Worm (Caenorhabditis elegans) whole organism, midembryonic: ENCODE data around the gene Y43B11AR.1.

Source experiments
- cog-1 ChIP-seq: sonication (generic microtip); optimal IDR thresholded peaks from 2 replicates; lab custom pipeline; 2016; ENCODE audit warnings: missing genetic modification characterization, missing compliant biosample characterization
- klf-2 ChIP-seq: fragments of 200-800 bp; sonication (Bioruptor generic); conservative IDR thresholded peaks from 2 replicates; pipeline ENCODE4 v1.3.6; 2022; ENCODE audit warnings: missing genetic modification reagents, missing genetic modification characterization, missing compliant biosample characterization

DNA sequence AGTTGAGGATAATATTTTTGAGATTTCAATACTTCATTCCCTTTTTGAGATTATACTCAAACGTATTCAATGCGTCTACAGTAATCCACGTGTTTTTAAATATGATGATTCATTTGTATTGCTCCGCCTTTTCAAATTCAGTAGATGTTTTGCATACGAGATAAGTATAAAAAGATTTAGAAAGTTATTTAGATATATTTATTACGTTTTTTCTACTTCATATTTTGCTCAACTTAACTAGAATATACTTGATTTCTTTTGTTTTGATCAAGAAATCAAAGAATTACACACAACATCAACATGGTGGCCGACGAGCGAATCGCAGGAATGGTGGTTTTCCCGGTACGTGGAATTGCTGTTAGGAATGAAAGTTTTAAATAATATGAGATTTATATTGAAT is 23.6 kb upstream of the Y43B11AR.1 start, which contains the start of gene srx-50:
- TF ChIP-seq klf-2 (GFP tag; lab: Robert Waterston, UW) = no peak
- TF ChIP-seq cog-1 (tag; lab: Kevin White, UChicago) = no peak
